Worm (Caenorhabditis elegans): ENCODE results near the gene laat-1.

laat-1 gene

DNA sequence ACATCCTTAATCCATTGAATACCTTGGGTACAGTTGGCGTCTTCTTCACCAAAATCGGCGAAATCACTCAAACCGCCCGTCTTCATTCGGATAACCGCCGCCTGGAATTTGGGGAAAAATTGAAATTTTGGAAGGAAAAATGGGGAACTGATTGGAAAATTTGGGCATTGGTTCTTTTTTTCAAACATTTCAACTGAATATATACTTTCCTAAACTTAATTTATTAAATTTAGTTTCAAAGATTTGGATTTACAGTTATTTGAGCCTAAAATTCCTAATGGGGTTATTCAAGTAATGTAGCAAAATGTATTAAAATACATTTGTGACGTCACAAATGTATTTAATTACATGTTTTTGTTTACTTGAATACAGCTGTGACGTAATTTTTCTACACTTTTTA lies at the start of gene laat-1:
Gene laat-1, minus strand, starts transcription at position 101 of the 400 bp plus-strand sequence.
- TF ChIP-seq W03F9.2 (tag; optimal IDR thresholded peaks at IDR 0.05): no peak
- TF ChIP-seq him-1 (tag; optimal IDR thresholded peaks at IDR 0.05): no peak
- no peak for TF ChIP-seq dao-5 (tag; optimal IDR thresholded peaks at IDR 0.05)

DNA sequence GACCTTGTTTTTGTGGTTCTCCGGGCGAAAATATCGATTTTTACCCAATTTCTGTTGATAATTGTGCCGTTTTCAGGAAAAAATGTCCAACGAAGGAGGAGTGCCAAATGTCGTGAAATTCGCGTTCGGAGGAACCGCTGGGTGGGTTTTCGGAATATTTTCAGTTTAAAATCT lies 48.8 kb upstream of the laat-1 start, which contains the start of gene misc-1:
Gene misc-1, plus strand, starts transcription at position 75 of the 174 bp plus-strand sequence.
- TF ChIP-seq him-1 (tag; optimal IDR thresholded peaks at IDR 0.05) (no peak), W03F9.2 (tag; optimal IDR thresholded peaks at IDR 0.05) (no peak), dao-5 (tag; optimal IDR thresholded peaks at IDR 0.05) (no peak)

ce11 chrII:285627-286550 lies 48.3 kb upstream of the laat-1 start, which contains the start of gene B0432.10:
Gene B0432.10, minus strand, starts transcription at chrII:286275.
- TF ChIP-seq him-1 (tag; optimal IDR thresholded peaks at IDR 0.05) (no peak), W03F9.2 (tag; optimal IDR thresholded peaks at IDR 0.05) (peak; percentile 84)

- TF ChIP-seq him-1 (tag; optimal IDR thresholded peaks at IDR 0.05) (no peak), dao-5 (tag; optimal IDR thresholded peaks at IDR 0.05) (no peak), W03F9.2 (tag; optimal IDR thresholded peaks at IDR 0.05) (no peak)
Observed at ce11 chrII:283594-283993, 46.0 kb upstream of the laat-1 start, which contains the start of gene B0432.9. Gene B0432.9, minus strand, starts transcription at chrII:283694.

DNA sequence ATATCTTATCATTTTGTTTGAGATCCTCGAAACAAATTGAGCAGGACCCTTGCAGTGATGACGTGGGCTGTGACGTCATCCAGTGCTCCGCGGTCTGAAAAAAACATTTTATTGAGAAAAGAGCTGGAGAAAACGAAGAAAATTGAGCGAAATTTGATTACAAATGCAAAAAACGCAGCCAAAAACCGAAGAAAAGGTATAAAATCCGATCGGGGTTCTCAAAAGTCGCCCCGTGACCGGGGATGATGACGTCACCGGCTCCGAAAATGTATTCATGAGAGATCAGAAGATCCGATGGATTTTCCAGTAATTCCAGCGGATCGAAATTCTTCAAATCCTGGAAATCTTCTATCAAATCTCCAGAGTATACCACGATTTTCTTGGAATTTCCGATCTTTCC lies 44.9 kb upstream of the laat-1 start, which contains the start of gene trul-1:
Gene trul-1, minus strand, starts transcription at position 101 of the 400 bp plus-strand sequence.
- TF ChIP-seq W03F9.2 (tag; optimal IDR thresholded peaks at IDR 0.05) (no peak), him-1 (tag; optimal IDR thresholded peaks at IDR 0.05) (no peak), dao-5 (tag; optimal IDR thresholded peaks at IDR 0.05) (no peak)

DNA sequence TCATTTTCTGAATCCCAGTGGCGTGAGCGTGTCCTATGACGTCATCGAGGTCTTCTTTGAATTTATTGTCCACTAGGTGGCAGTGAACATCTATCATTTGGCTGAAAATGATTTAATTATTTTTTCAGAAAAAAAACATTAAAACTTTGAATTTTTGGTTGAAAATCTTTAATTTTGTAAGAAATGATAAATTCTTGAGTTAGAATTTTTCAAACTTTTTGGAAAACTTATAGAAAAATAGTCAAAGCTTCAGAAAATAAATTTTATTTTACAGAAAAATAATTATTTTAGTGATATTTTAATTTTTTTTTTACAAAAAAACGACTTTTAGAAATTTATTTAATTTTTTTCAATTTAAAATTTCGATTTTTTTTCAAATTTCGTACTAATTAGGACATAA lies 41.0 kb upstream of the laat-1 start, which contains the start of gene B0432.8:
Gene B0432.8, minus strand, starts transcription at position 101 of the 400 bp plus-strand sequence.
- TF ChIP-seq dao-5 (tag; optimal IDR thresholded peaks at IDR 0.05): no peak
- TF ChIP-seq him-1 (tag; optimal IDR thresholded peaks at IDR 0.05): no peak
- TF ChIP-seq W03F9.2 (tag; optimal IDR thresholded peaks at IDR 0.05): no peak

ce11 chrII:273872-274271 lies 36.3 kb upstream of the laat-1 start, which contains the start of gene B0432.7:
Gene B0432.7, minus strand, starts transcription at chrII:273972.
- TF ChIP-seq W03F9.2 (tag; optimal IDR thresholded peaks at IDR 0.05) (no peak), him-1 (tag; optimal IDR thresholded peaks at IDR 0.05) (no peak), dao-5 (tag; optimal IDR thresholded peaks at IDR 0.05) (no peak)

DNA sequence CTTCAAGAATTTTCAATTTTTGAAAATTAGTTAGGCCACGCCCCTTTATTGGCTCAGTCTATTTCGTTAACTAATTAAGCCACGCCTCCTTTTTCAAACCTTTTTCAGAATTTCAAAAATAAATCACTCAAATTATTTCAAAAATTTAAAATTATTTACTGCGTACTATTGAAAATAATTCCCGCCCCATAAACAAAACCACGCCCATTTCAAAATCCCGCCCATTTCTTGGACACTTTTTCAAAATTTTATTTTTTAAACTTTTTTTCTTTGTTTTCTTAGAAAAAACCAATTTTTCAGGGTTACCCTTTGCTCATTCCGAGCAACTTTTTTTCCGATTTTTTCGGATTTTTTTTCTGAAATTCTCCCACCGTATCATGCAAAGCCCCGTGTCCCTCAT lies 26.4 kb upstream of the laat-1 start, which contains the start of gene B0432.14:
Gene B0432.14, plus strand, starts transcription at position 301 of the 400 bp plus-strand sequence.
- no peak for TF ChIP-seq dao-5 (tag; optimal IDR thresholded peaks at IDR 0.05)
- TF ChIP-seq him-1 (tag; optimal IDR thresholded peaks at IDR 0.05): no peak
- no peak for TF ChIP-seq W03F9.2 (tag; optimal IDR thresholded peaks at IDR 0.05)

DNA sequence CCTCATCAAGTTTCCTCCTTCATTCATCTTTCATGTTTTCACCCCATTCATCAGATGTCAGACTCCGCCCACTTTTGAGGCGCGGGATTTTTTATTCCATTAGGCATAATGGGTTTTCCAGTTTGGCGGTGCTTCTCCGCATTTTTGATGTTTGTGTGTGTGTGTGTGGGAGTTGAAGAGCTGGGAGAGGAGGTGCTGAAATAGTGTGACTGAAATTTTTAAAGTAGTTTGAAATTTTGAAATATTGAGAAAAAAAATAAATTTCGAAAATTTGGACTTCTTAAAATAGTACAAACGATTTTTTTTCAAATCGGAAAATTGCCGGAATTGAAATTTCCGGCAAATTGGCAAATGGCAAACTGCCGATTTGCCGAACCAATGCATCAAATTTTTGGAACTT lies 25.9 kb upstream of the laat-1 start, which contains the start of gene scc-2:
Gene scc-2, minus strand, starts transcription at position 101 of the 400 bp plus-strand sequence.
- TF ChIP-seq dao-5 (tag; optimal IDR thresholded peaks at IDR 0.05) (no peak), him-1 (tag; optimal IDR thresholded peaks at IDR 0.05) (no peak), W03F9.2 (tag; optimal IDR thresholded peaks at IDR 0.05) (no peak)

DNA sequence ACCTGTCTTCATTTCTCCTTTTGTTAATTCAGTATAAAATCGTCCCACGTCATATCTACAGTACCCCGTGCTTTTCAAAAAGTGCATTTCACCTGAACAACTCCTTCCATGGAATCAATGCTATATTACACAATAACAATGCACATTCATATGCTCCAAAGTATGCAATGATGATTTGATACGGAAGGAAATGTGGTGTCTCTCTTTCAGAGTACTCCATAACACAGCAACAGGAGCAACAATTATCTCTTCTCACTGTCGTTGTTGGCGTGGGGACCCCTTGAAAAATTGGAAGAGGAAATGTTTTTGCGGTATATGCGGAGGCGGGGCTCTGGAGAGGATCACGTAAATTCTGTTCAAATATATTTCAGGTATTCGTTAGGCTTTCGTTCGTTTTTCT lies 19.9 kb upstream of the laat-1 start, which contains the start of gene cat-2:
Gene cat-2, plus strand, starts transcription at position 301 of the 400 bp plus-strand sequence.
- TF ChIP-seq W03F9.2 (tag; optimal IDR thresholded peaks at IDR 0.05): no peak
- no peak for TF ChIP-seq dao-5 (tag; optimal IDR thresholded peaks at IDR 0.05)
- TF ChIP-seq him-1 (tag; optimal IDR thresholded peaks at IDR 0.05): no peak

ce11 chrII:255124-255523 lies 17.5 kb upstream of the laat-1 start:
- TF ChIP-seq W03F9.2 (tag; optimal IDR thresholded peaks at IDR 0.05) (peak; percentile 93), dao-5 (tag; optimal IDR thresholded peaks at IDR 0.05) (peak; percentile 32), him-1 (tag; optimal IDR thresholded peaks at IDR 0.05) (peak; percentile 49)

- TF ChIP-seq W03F9.2 (tag; optimal IDR thresholded peaks at IDR 0.05) (no peak), him-1 (tag; optimal IDR thresholded peaks at IDR 0.05) (no peak), dao-5 (tag; optimal IDR thresholded peaks at IDR 0.05) (no peak)
Observed at ce11 chrII:247736-248135, 10.1 kb upstream of the laat-1 start.

DNA sequence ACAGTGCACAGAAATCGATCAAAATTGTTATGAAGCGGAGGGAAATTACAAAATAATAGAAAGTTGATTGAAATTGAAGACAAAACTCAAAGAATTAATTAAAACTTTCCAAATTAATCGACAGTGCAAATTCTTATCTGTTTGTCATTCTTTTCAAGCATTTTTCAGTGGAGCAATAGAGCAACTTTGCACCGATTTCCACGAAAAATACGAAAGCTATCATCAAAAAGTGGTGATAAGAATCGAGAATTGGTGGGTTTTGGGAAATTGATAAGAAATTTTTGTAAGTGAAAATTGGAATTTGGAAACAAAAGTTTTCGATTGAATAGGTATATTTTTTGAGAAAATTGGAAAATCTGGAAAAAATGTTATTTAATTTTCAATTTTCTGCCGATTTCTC lies 2.4 kb upstream of the laat-1 start:
- TF ChIP-seq dao-5 (tag; optimal IDR thresholded peaks at IDR 0.05) (no peak), him-1 (tag; optimal IDR thresholded peaks at IDR 0.05) (no peak), W03F9.2 (tag; optimal IDR thresholded peaks at IDR 0.05) (no peak)

DNA sequence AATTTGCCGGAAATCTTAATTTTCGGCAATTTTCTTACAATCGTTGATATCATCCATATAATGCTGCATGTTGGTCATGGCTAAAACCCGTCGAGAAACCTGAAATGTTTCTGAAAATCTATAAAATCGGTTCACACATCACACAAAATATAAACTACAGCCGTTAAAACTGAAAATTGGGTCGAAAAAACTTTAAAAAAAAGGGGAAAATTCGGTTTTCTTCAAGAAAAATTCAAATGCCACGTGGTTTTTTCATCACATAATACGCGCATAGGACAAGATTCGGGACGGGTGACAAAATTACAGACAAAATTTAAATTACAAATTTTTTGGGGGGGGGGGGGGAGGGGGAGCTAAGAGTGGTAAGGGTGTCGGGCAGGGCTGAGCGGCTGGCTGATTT lies 5.0 kb downstream of the laat-1 start, which contains the start of gene Y43H11AL.1:
Gene Y43H11AL.1, minus strand, starts transcription at position 101 of the 400 bp plus-strand sequence.
- no peak for TF ChIP-seq him-1 (tag; optimal IDR thresholded peaks at IDR 0.05)
- no peak for TF ChIP-seq dao-5 (tag; optimal IDR thresholded peaks at IDR 0.05)
- TF ChIP-seq W03F9.2 (tag; optimal IDR thresholded peaks at IDR 0.05): no peak
